Worm (Caenorhabditis elegans) whole organism, midembryonic: ENCODE measurements around the gene F13A2.5.

Source experiments
- flt-1 ChIP-seq: fragments of 200-800 bp; sonication (Bioruptor generic); IDR thresholded peaks from 2 replicates; pipeline ENCODE4 v1.3.6; 2022; ENCODE audit warnings: missing genetic modification characterization, missing compliant biosample characterization
- ref-1 ChIP-seq: fragments of 200-800 bp; sonication (Bioruptor generic); conservative IDR thresholded peaks from 2 replicates; pipeline ENCODE4 v1.3.6; 2022; ENCODE audit warnings: missing genetic modification reagents, missing genetic modification characterization, missing compliant biosample characterization
- ztf-23 ChIP-seq: fragments of 200-800 bp; sonication (Bioruptor generic); IDR thresholded peaks from 2 replicates; pipeline ENCODE4 v1.3.6; 2022; ENCODE audit warnings: missing genetic modification reagents, missing genetic modification characterization, missing compliant biosample characterization

- no peak for TF ChIP-seq ref-1 (GFP tag; lab: Robert Waterston, UW)
- no peak for TF ChIP-seq flt-1 (GFP tag; lab: Robert Waterston, UW)
- no peak for TF ChIP-seq ztf-23
Measured at ce11 chrV:4414613-4415071, 12.9 kb upstream of the F13A2.5 start, which contains the start of gene grl-5.
